Worm (Caenorhabditis elegans) whole organism, midembryonic: ENCODE measurements around the gene slo-2.

Source experiments
- T22C8.4 ChIP-seq: fragments of 200-800 bp; sonication (Bioruptor generic); IDR thresholded peaks from 2 replicates; pipeline ENCODE4 v1.3.6; 2022; ENCODE audit warnings: missing genetic modification characterization, missing compliant biosample characterization
- cog-1 ChIP-seq: sonication (generic microtip); optimal IDR thresholded peaks from 2 replicates; lab custom pipeline; 2016; ENCODE audit warnings: missing genetic modification characterization, missing compliant biosample characterization
- flt-1 ChIP-seq: fragments of 200-800 bp; sonication (Bioruptor generic); IDR thresholded peaks from 2 replicates; pipeline ENCODE4 v1.3.6; 2022; ENCODE audit warnings: missing genetic modification characterization, missing compliant biosample characterization
- klf-2 ChIP-seq: fragments of 200-800 bp; sonication (Bioruptor generic); conservative IDR thresholded peaks from 2 replicates; pipeline ENCODE4 v1.3.6; 2022; ENCODE audit warnings: missing genetic modification reagents, missing genetic modification characterization, missing compliant biosample characterization
- med-1 ChIP-seq: sonication (generic microtip); optimal IDR thresholded peaks from 2 replicates; lab custom pipeline; 2017; ENCODE audit warnings: missing genetic modification characterization, mild to moderate bottlenecking, missing compliant biosample characterization, antibody characterized with exemption, missing genetic modification reagents; ENCODE audit not compliant: insufficient read depth
- ref-1 ChIP-seq: fragments of 200-800 bp; sonication (Bioruptor generic); conservative IDR thresholded peaks from 2 replicates; pipeline ENCODE4 v1.3.6; 2022; ENCODE audit warnings: missing genetic modification reagents, missing genetic modification characterization, missing compliant biosample characterization
- tab-1 ChIP-seq: fragments of 200-800 bp; sonication (Bioruptor generic); IDR thresholded peaks from 2 replicates; pipeline ENCODE4 v1.3.6; 2022; ENCODE audit warnings: missing genetic modification characterization, missing compliant biosample characterization
- ztf-23 ChIP-seq: fragments of 200-800 bp; sonication (Bioruptor generic); IDR thresholded peaks from 2 replicates; pipeline ENCODE4 v1.3.6; 2022; ENCODE audit warnings: missing genetic modification reagents, missing genetic modification characterization, missing compliant biosample characterization
- ztf-29 ChIP-seq: fragments of 200-800 bp; sonication (Bioruptor generic); IDR thresholded peaks from 2 replicates; pipeline ENCODE4 v1.3.6; 2022; ENCODE audit warnings: missing genetic modification reagents, missing genetic modification characterization, missing compliant biosample characterization

DNA sequence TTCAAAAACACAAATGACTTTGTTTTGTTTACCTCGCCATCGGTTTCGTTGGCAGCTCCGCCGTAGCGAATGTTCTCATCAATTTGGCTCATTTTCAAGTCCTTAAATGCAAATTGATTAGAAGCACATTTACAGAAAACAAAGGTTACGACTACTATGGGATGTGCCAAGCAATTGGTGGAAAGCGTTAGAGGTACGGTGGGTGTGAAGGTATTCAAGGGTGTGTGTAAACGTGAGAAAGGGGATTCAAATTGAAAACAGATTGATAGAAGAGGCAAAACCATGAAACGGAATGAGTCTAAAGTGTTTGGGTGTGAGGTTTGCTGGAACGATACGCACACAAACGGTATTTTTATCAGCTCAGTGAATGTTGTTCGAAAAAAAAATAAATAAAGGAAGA lies 28.4 kb downstream of the slo-2 start, which contains the start of gene tni-1:
- TF ChIP-seq med-1 (GFP tag; lab: Kevin White, UChicago) (no peak), ztf-23 (GFP tag; lab: Robert Waterston, UW) (no peak), klf-2 (no peak), flt-1 (GFP tag; lab: Robert Waterston, UW) (no peak), ref-1 (GFP tag; lab: Robert Waterston, UW) (no peak), cog-1 (tag; lab: Kevin White, UChicago) (no peak), tab-1 (GFP tag; lab: Robert Waterston, UW) (no peak), ztf-29 (no peak), T22C8.4 (GFP tag; lab: Robert Waterston, UW) (no peak)
